Fruit fly (Drosophila melanogaster) whole organism, embryonic: ENCODE results near the gene CG3184.

ENCODE experiments used
- CG10147 ChIP-seq: fragments of 200-800 bp; sonication (Bioruptor generic); optimal IDR thresholded peaks from 2 replicates; lab custom pipeline; 2019; ENCODE audit warnings: missing biosample characterization, mild to moderate bottlenecking, missing genetic modification characterization, moderate library complexity
- CG10267 ChIP-seq: fragments of 200-800 bp; sonication (Bioruptor generic); optimal IDR thresholded peaks from 2 replicates; lab custom pipeline; 2018; ENCODE audit warnings: missing biosample characterization, mild to moderate bottlenecking, missing genetic modification characterization, moderate library complexity
- CG10654 ChIP-seq: fragments of 200-800 bp; sonication (Bioruptor generic); optimal IDR thresholded peaks from 2 replicates; lab custom pipeline; 2016; ENCODE audit warnings: missing biosample characterization, missing genetic modification characterization
- CG11247 ChIP-seq: fragments of 200-800 bp; sonication (Bioruptor generic); IDR thresholded peaks from 2 replicates; pipeline ENCODE4 v1.3.6; 2022; ENCODE audit warnings: missing biosample characterization, missing genetic modification characterization
- CG14710 ChIP-seq: fragments of 200-800 bp; sonication (Bioruptor generic); optimal IDR thresholded peaks from 3 replicates; lab custom pipeline; 2019; ENCODE audit warnings: missing biosample characterization, mild to moderate bottlenecking, missing genetic modification characterization, moderate library complexity
- CG15073 ChIP-seq: fragments of 200-800 bp; sonication (Bioruptor generic); optimal IDR thresholded peaks from 2 replicates; lab custom pipeline; 2016; ENCODE audit warnings: missing biosample characterization, missing genetic modification characterization
- CG33213 ChIP-seq: fragments of 200-800 bp; sonication (Bioruptor generic); optimal IDR thresholded peaks from 3 replicates; lab custom pipeline; 2016; ENCODE audit warnings: missing biosample characterization, missing genetic modification characterization
- CG4424 ChIP-seq: fragments of 200-800 bp; sonication (Bioruptor generic); optimal IDR thresholded peaks from 3 replicates; lab custom pipeline; 2016; ENCODE audit warnings: missing biosample characterization, missing genetic modification characterization
- CG4617 ChIP-seq: fragments of 200-800 bp; sonication (Bioruptor generic); optimal IDR thresholded peaks from 3 replicates; lab custom pipeline; 2016; ENCODE audit warnings: missing biosample characterization, missing genetic modification characterization, borderline replicate concordance
- CG6689 ChIP-seq: fragments of 200-800 bp; sonication (Bioruptor generic); IDR thresholded peaks from 2 replicates; pipeline ENCODE4 v1.3.6; 2022; ENCODE audit warnings: missing biosample characterization, missing genetic modification characterization
- CG7556 ChIP-seq: fragments of 200-800 bp; sonication (Bioruptor generic); optimal IDR thresholded peaks from 2 replicates; lab custom pipeline; 2017; ENCODE audit warnings: missing biosample characterization, mild to moderate bottlenecking, missing genetic modification characterization
- CG7786 ChIP-seq: fragments of 200-800 bp; sonication (Bioruptor generic); optimal IDR thresholded peaks from 2 replicates; lab custom pipeline; 2016; ENCODE audit warnings: missing biosample characterization, missing genetic modification characterization
- CG7987 ChIP-seq: fragments of 200-800 bp; sonication (Bioruptor generic); optimal IDR thresholded peaks from 2 replicates; lab custom pipeline; 2018; ENCODE audit warnings: missing biosample characterization, mild to moderate bottlenecking, missing genetic modification characterization, moderate library complexity
- CG8290 ChIP-seq, 3 experiments: fragments of 200-800 bp; sonication (Bioruptor generic); optimal IDR thresholded peaks; 2 replicates each; lab custom pipeline; 2016 to 2019; ENCODE audit warnings: missing biosample characterization in 3 of 3, missing genetic modification characterization in 3 of 3, mild to moderate bottlenecking in 2 of 3, moderate library complexity in 1 of 3
- CG9437 ChIP-seq: fragments of 200-800 bp; sonication (Bioruptor generic); optimal IDR thresholded peaks from 2 replicates; lab custom pipeline; 2018; ENCODE audit warnings: missing biosample characterization, mild to moderate bottlenecking, missing genetic modification characterization
- Dfd ChIP-seq, 2 experiments: fragments of >200 bp; optimal IDR thresholded peaks; 2 replicates each; lab custom pipeline; 2017; ENCODE audit warnings: missing biosample characterization in 2 of 2, missing genetic modification characterization in 2 of 2
- Dip3 ChIP-seq: fragments of 200-800 bp; sonication (Bioruptor generic); optimal IDR thresholded peaks from 3 replicates; lab custom pipeline; 2016; ENCODE audit warnings: missing biosample characterization, missing genetic modification characterization
- Drgx ChIP-seq: fragments of 200-800 bp; sonication (Bioruptor generic); IDR thresholded peaks from 2 replicates; pipeline ENCODE4 v1.3.6; 2022; ENCODE audit warnings: missing biosample characterization, missing genetic modification characterization
- Fer3 ChIP-seq: fragments of 200-800 bp; sonication (Bioruptor generic); optimal IDR thresholded peaks from 2 replicates; lab custom pipeline; 2018; ENCODE audit warnings: missing biosample characterization, mild to moderate bottlenecking, missing genetic modification characterization, moderate library complexity
- NfI ChIP-seq: fragments of 200-800 bp; sonication (Bioruptor generic); optimal IDR thresholded peaks from 3 replicates; lab custom pipeline; 2018; ENCODE audit warnings: missing biosample characterization, mild to moderate bottlenecking, missing genetic modification characterization, moderate library complexity
- Poxn ChIP-seq: fragments of 200-800 bp; sonication (Bioruptor generic); IDR thresholded peaks from 2 replicates; pipeline ENCODE4 v1.3.6; 2022; ENCODE audit warnings: missing biosample characterization, missing genetic modification characterization
- Rfx ChIP-seq: fragments of 200-800 bp; sonication (Bioruptor generic); IDR thresholded peaks from 2 replicates; pipeline ENCODE4 v1.3.6; 2022; ENCODE audit warnings: missing biosample characterization, missing genetic modification characterization
- Spps ChIP-seq: fragments of 200-800 bp; sonication (Bioruptor generic); optimal IDR thresholded peaks from 2 replicates; lab custom pipeline; 2018; ENCODE audit warnings: missing biosample characterization, mild to moderate bottlenecking, missing genetic modification characterization
- Trl ChIP-seq, 3 experiments: fragments of >200 bp in 2 of 3; fragments of 200-800 bp in 1 of 3; sonication (Bioruptor generic) in 1 of 3; optimal IDR thresholded peaks; 2 replicates in 1 of 3; 3 replicates in 2 of 3; lab custom pipeline; 2016 to 2017; ENCODE audit warnings: missing biosample characterization in 1 of 3, missing genetic modification characterization in 1 of 3
- ase ChIP-seq: fragments of 200-800 bp; sonication (Bioruptor generic); IDR thresholded peaks from 3 replicates; pipeline ENCODE4 v1.3.6; 2022; ENCODE audit warnings: missing biosample characterization, missing genetic modification characterization
- bsh ChIP-seq, 2 experiments: fragments of 200-800 bp; sonication (Bioruptor generic); optimal IDR thresholded peaks; 2 replicates each; lab custom pipeline; 2017 to 2018; ENCODE audit warnings: mild to moderate bottlenecking in 2 of 2, missing biosample characterization in 2 of 2, missing genetic modification characterization in 2 of 2, moderate library complexity in 1 of 2
- crol ChIP-seq: fragments of 200-800 bp; sonication (Bioruptor generic); IDR thresholded peaks from 2 replicates; pipeline ENCODE4 v1.3.6; 2022; ENCODE audit warnings: missing biosample characterization, missing genetic modification characterization
- dm ChIP-seq: fragments of 200-800 bp; sonication (Bioruptor generic); optimal IDR thresholded peaks from 3 replicates; lab custom pipeline; 2016; ENCODE audit warnings: missing biosample characterization, missing genetic modification characterization
- dmrt99B ChIP-seq: fragments of 200-800 bp; sonication (Bioruptor generic); optimal IDR thresholded peaks from 2 replicates; lab custom pipeline; 2018; ENCODE audit warnings: missing biosample characterization, mild to moderate bottlenecking, missing genetic modification characterization, moderate library complexity
- dysf ChIP-seq: fragments of 200-800 bp; sonication (Bioruptor generic); IDR thresholded peaks from 3 replicates; pipeline ENCODE4 v1.3.6; 2022; ENCODE audit warnings: missing biosample characterization, missing genetic modification characterization
- eve ChIP-seq, 2 experiments: fragments of >200 bp; optimal IDR thresholded peaks; 2 replicates each; lab custom pipeline; 2017; ENCODE audit warnings: missing biosample characterization in 2 of 2, missing genetic modification characterization in 2 of 2
- gcm2 ChIP-seq: fragments of 200-800 bp; sonication (Bioruptor generic); optimal IDR thresholded peaks from 2 replicates; lab custom pipeline; 2016; ENCODE audit warnings: missing biosample characterization, missing genetic modification characterization
- grau ChIP-seq: fragments of 200-800 bp; optimal IDR thresholded peaks from 3 replicates; lab custom pipeline; 2019; ENCODE audit warnings: missing biosample characterization, mild to moderate bottlenecking, missing genetic modification characterization, moderate library complexity
- grn ChIP-seq: fragments of 200-800 bp; sonication (Bioruptor generic); optimal IDR thresholded peaks from 3 replicates; lab custom pipeline; 2017; ENCODE audit warnings: missing biosample characterization, missing genetic modification characterization
- gsb ChIP-seq: fragments of 200-800 bp; sonication (Bioruptor generic); IDR thresholded peaks from 2 replicates; pipeline ENCODE4 v1.3.6; 2022; ENCODE audit warnings: missing biosample characterization, missing genetic modification characterization
- hbn ChIP-seq: fragments of 200-800 bp; sonication (Bioruptor generic); IDR thresholded peaks from 2 replicates; pipeline ENCODE4 v1.3.6; 2022; ENCODE audit warnings: missing biosample characterization, missing genetic modification characterization; ENCODE audit not compliant: partially characterized antibody
- ken ChIP-seq: fragments of 200-800 bp; sonication (Bioruptor generic); IDR thresholded peaks from 3 replicates; pipeline ENCODE4 v1.3.6; 2022; ENCODE audit warnings: missing biosample characterization, missing genetic modification characterization
- klu ChIP-seq: fragments of 200-800 bp; sonication (Bioruptor generic); IDR thresholded peaks from 2 replicates; pipeline ENCODE4 v1.3.6; 2022; ENCODE audit warnings: missing biosample characterization, missing genetic modification characterization
- knrl ChIP-seq: fragments of 200-800 bp; sonication (Bioruptor generic); IDR thresholded peaks from 3 replicates; pipeline ENCODE4 v1.3.6; 2022; ENCODE audit warnings: missing biosample characterization, missing genetic modification characterization; ENCODE audit not compliant: partially characterized antibody
- lilli ChIP-seq: fragments of 200-800 bp; sonication (Bioruptor generic); optimal IDR thresholded peaks from 3 replicates; lab custom pipeline; 2016; ENCODE audit warnings: missing biosample characterization, missing genetic modification characterization
- lola ChIP-seq, 3 experiments: fragments of >200 bp in 2 of 3; fragments of 200-800 bp in 1 of 3; sonication (Bioruptor generic) in 1 of 3; optimal IDR thresholded peaks; 2 replicates each; lab custom pipeline; 2017 to 2019; ENCODE audit warnings: missing biosample characterization in 3 of 3, missing genetic modification characterization in 3 of 3, mild to moderate bottlenecking in 1 of 3, moderate library complexity in 1 of 3
- nerfin-1 ChIP-seq: fragments of 200-800 bp; sonication (Bioruptor generic); optimal IDR thresholded peaks from 3 replicates; lab custom pipeline; 2019; ENCODE audit warnings: missing biosample characterization, mild to moderate bottlenecking, missing genetic modification characterization, moderate library complexity
- prd ChIP-seq, 3 experiments: fragments of >200 bp in 2 of 3; fragments of 200-800 bp in 1 of 3; sonication (Bioruptor generic) in 1 of 3; optimal IDR thresholded peaks in 2 of 3; IDR thresholded peaks in 1 of 3; 2 replicates in 2 of 3; 3 replicates in 1 of 3; pipeline versions ENCODE4 v1.3.6 to Lab custom; 2017 to 2022; ENCODE audit warnings: missing biosample characterization in 1 of 3, missing genetic modification characterization in 1 of 3
- psq ChIP-seq: fragments of 200-800 bp; sonication (Bioruptor generic); optimal IDR thresholded peaks from 2 replicates; lab custom pipeline; 2017; ENCODE audit warnings: missing biosample characterization, missing genetic modification characterization
- pum ChIP-seq: fragments of 200-800 bp; sonication (Bioruptor generic); optimal IDR thresholded peaks from 2 replicates; lab custom pipeline; 2016; ENCODE audit warnings: missing biosample characterization, missing genetic modification characterization
- pzg ChIP-seq: fragments of 200-800 bp; sonication (Bioruptor generic); optimal IDR thresholded peaks from 3 replicates; lab custom pipeline; 2018; ENCODE audit warnings: missing biosample characterization, mild to moderate bottlenecking, missing genetic modification characterization, moderate library complexity
- row ChIP-seq: fragments of 200-800 bp; sonication (Bioruptor generic); IDR thresholded peaks from 3 replicates; pipeline ENCODE4 v1.3.6; 2022; ENCODE audit warnings: missing biosample characterization, missing genetic modification characterization
- sens ChIP-seq: fragments of 200-800 bp; sonication (Bioruptor generic); peaks from one replicate; lab custom pipeline; 2016; ENCODE audit warnings: missing biosample characterization, missing genetic modification characterization
- slbo ChIP-seq: fragments of 200-800 bp; sonication (Bioruptor generic); IDR thresholded peaks from 2 replicates; pipeline ENCODE4 v1.3.6; 2022; ENCODE audit warnings: missing biosample characterization, missing genetic modification characterization
- tgo ChIP-seq: fragments of 200-800 bp; sonication (Bioruptor generic); IDR thresholded peaks from 3 replicates; pipeline ENCODE4 v1.3.6; 2022; ENCODE audit warnings: missing biosample characterization, missing genetic modification characterization

CG3184 gene

dm6 chrX:6642593-6643257, 45.8 kb downstream of the CG3184 start (continued):
- TF ChIP-seq knrl (GFP tag; lab: Robert Waterston, UW) (no peak), crol (0 out of 2 replicates have a peak, but pooled peaks have one; percentile 20), pzg (GFP tag; lab: Kevin White, UChicago) (no peak), CG4424 (GFP tag; lab: Kevin White, UChicago) (peak; percentile 31), tgo (GFP tag; lab: Robert Waterston, UW) (0 out of 3 replicates have a peak, but pooled peaks have one; percentile 32), pum (GFP tag; lab: Kevin White, UChicago) (no peak), CG10147 (GFP tag; lab: Kevin White, UChicago) (no peak), Dfd (GFP tag; optimal IDR thresholded peaks at IDR 0.05; lab: Kevin White, UChicago) (no peak), ase (GFP tag; lab: Robert Waterston, UW) (no peak), NfI (GFP tag; lab: Kevin White, UChicago) (no peak), CG7556 (GFP tag; lab: Kevin White, UChicago) (peak; percentile 8), CG33213 (no peak), Poxn (GFP tag; lab: Robert Waterston, UW) (no peak), CG10654 (GFP tag; lab: Kevin White, UChicago) (no peak), dysf (GFP tag; lab: Robert Waterston, UW) (0 out of 3 replicates have a peak, but pooled peaks have one; percentile 10), slbo (GFP tag; lab: Robert Waterston, UW) (no peak), hbn (GFP tag; lab: Robert Waterston, UW) (no peak), dm (GFP tag; lab: Kevin White, UChicago) (no peak), CG7786 (no peak), Dip3 (GFP tag; lab: Kevin White, UChicago) (no peak), CG15073 (GFP tag; lab: Kevin White, UChicago) (peak; percentile 7), sens (GFP tag; lab: Kevin White, UChicago) (peak; percentile 85), bsh (GFP tag; optimal IDR thresholded peaks at IDR 0.05; lab: Kevin White, UChicago) (peak in 1 of 2 experiments; percentile 63), CG10267 (peak; percentile 40), CG6689 (GFP tag; lab: Robert Waterston, UW) (peak; percentile 38; the same call in 1 of the 2 replicates), CG7987 (GFP tag; lab: Kevin White, UChicago) (no peak), Spps (tag; lab: Kevin White, UChicago) (no peak), CG14710 (peak; percentile 35), Fer3 (no peak), ken (GFP tag; lab: Robert Waterston, UW) (no peak), gsb (no peak), grn (peak; percentile 40), nerfin-1 (peak; percentile 3), grau (peak; percentile 36), psq (GFP tag; lab: Kevin White, UChicago) (no peak), klu (no peak), gcm2 (GFP tag; lab: Kevin White, UChicago) (no peak)

- TF ChIP-seq CG9437 (peak; percentile 57), sens (GFP tag; lab: Kevin White, UChicago) (peak; percentile 8), CG4617 (no peak), CG8290 (GFP tag; optimal IDR thresholded peaks at IDR 0.05; lab: Kevin White, UChicago) (no peak), CG8290 (tag; optimal IDR thresholded peaks at IDR 0.05; lab: Kevin White, UChicago) (peak in 1 of 2 experiments; percentile 1), dmrt99B (tag; lab: Kevin White, UChicago) (peak; percentile 9), row (GFP tag; lab: Robert Waterston, UW) (0 out of 3 replicates have a peak, but pooled peaks have one; percentile 26), eve (GFP tag; optimal IDR thresholded peaks at IDR 0.05; lab: Kevin White, UChicago) (peak in 1 of 2 experiments; percentile 4), Rfx (GFP tag; lab: Robert Waterston, UW) (peak; percentile 31; the same call in 1 of the 2 replicates), Drgx (peak; percentile 71), grau (peak; percentile 59), lilli (peak; percentile 13), Trl (optimal IDR thresholded peaks at IDR 0.05; lab: Kevin White, UChicago) (no peak), Trl (GFP tag; optimal IDR thresholded peaks at IDR 0.05; lab: Kevin White, UChicago) (no peak), lola (GFP tag; optimal IDR thresholded peaks at IDR 0.05; lab: Kevin White, UChicago) (no peak), prd (optimal IDR thresholded peaks at IDR 0.05; lab: Kevin White, UChicago) (no peak), prd (GFP tag; IDR thresholded peaks at IDR 0.05; lab: Robert Waterston, UW) (peak; percentile 39; the same call in 1 of the 3 replicates), CG11247 (GFP tag; lab: Robert Waterston, UW) (no peak)
Observed at dm6 chrX:6641602-6642001, 47.0 kb downstream of the CG3184 start.
